Worm (Caenorhabditis elegans) whole organism, L3 larva: ENCODE results near the gene nduf-9.

Experiments used
- egl-27 ChIP-seq: sonication (generic microtip); optimal IDR thresholded peaks from 4 replicates; lab custom pipeline; 2017; ENCODE audit warnings: missing biosample characterization, missing genetic modification reagents, missing genetic modification characterization
- elt-2 ChIP-seq: sonication (generic microtip); optimal IDR thresholded peaks from 2 replicates; lab custom pipeline; 2016; ENCODE audit warnings: missing genetic modification reagents, mild to moderate bottlenecking, missing genetic modification characterization, missing compliant biosample characterization
- fkh-10 ChIP-seq: sonication (generic microtip); optimal IDR thresholded peaks from 2 replicates; lab custom pipeline; 2017; ENCODE audit warnings: missing biosample characterization, missing genetic modification reagents, missing genetic modification characterization
- fos-1 ChIP-seq: fragments of 150-350 bp; optimal IDR thresholded peaks from 2 replicates; lab custom pipeline; 2014; ENCODE audit warnings: missing biosample characterization, missing genetic modification characterization
- nhr-12 ChIP-seq: fragments of 150-350 bp; optimal IDR thresholded peaks from 2 replicates; lab custom pipeline; 2014; ENCODE audit warnings: missing biosample characterization, missing genetic modification characterization
- nhr-23 ChIP-seq: fragments of 150-350 bp; optimal IDR thresholded peaks from 2 replicates; lab custom pipeline; 2014; ENCODE audit warnings: missing biosample characterization, missing genetic modification reagents, missing genetic modification characterization
- nhr-237 ChIP-seq: fragments of 150-350 bp; optimal IDR thresholded peaks from 2 replicates; lab custom pipeline; 2014; ENCODE audit warnings: missing biosample characterization, missing genetic modification characterization
- nhr-76 ChIP-seq: fragments of 150-350 bp; sonication (generic microtip); optimal IDR thresholded peaks from 5 replicates; lab custom pipeline; 2014; ENCODE audit warnings: missing biosample characterization, missing genetic modification characterization
- pqm-1 ChIP-seq: fragments of 150-350 bp; optimal IDR thresholded peaks from 2 replicates; lab custom pipeline; 2017; ENCODE audit warnings: missing biosample characterization, missing genetic modification characterization, inconsistent platforms
- skn-1 ChIP-seq: fragments of 150-350 bp; optimal IDR thresholded peaks from 2 replicates; lab custom pipeline; 2014; ENCODE audit warnings: missing biosample characterization, missing genetic modification characterization
- snpc-4 ChIP-seq: fragments of 150-350 bp; optimal IDR thresholded peaks from 2 replicates; lab custom pipeline; 2014; ENCODE audit warnings: missing biosample characterization, missing genetic modification characterization
- tbx-2 ChIP-seq: sonication (generic microtip); optimal IDR thresholded peaks from 2 replicates; lab custom pipeline; 2016; ENCODE audit warnings: mild to moderate bottlenecking, missing genetic modification characterization, missing compliant biosample characterization
- ztf-11 ChIP-seq: fragments of 150-350 bp; optimal IDR thresholded peaks from 2 replicates; lab custom pipeline; 2014; ENCODE audit warnings: missing biosample characterization, missing genetic modification characterization

ce11 chrIII:3198307-3198706 is 50.1 kb downstream of the nduf-9 start, which contains the start of gene R148.7:
- TF ChIP-seq skn-1 (tag; lab: Kevin White, UChicago) (no peak), nhr-237 (tag; lab: Kevin White, UChicago) (no peak), elt-2 (tag; lab: Kevin White, UChicago) (no peak), egl-27 (no peak), ztf-11 (tag; lab: Kevin White, UChicago) (no peak), pqm-1 (no peak), nhr-23 (tag; lab: Kevin White, UChicago) (no peak), fos-1 (tag; lab: Kevin White, UChicago) (no peak), snpc-4 (tag; lab: Kevin White, UChicago) (no peak), fkh-10 (GFP tag; lab: Kevin White, UChicago) (no peak), tbx-2 (tag; lab: Kevin White, UChicago) (no peak), nhr-76 (no peak), nhr-12 (tag; lab: Kevin White, UChicago) (no peak)
